Fruit fly (Drosophila melanogaster) whole organism, larva: ENCODE results near the gene RhoGAP19D.

Experiments used
- noc ChIP-seq: fragments of 200-800 bp; sonication (Bioruptor generic); optimal IDR thresholded peaks from 3 replicates; lab custom pipeline; 2019; ENCODE audit warnings: missing biosample characterization, mild to moderate bottlenecking, missing genetic modification characterization, moderate library complexity

RhoGAP19D gene

dm6 chrX:20423158-20423557, 87.3 kb downstream of the RhoGAP19D start:
- no peak for TF ChIP-seq noc (tag; lab: Kevin White, UChicago)
